Fruit fly (Drosophila melanogaster) whole organism, pupa: ENCODE results near the gene Cda5.

Experiments used
- CG10348 ChIP-seq: fragments of 200-800 bp; sonication (Bioruptor generic); IDR thresholded peaks from 2 replicates; pipeline ENCODE4 v1.3.6; 2022; ENCODE audit warnings: missing biosample characterization, missing genetic modification characterization
- CG13204 ChIP-seq: fragments of 200-800 bp; sonication (Bioruptor generic); optimal IDR thresholded peaks from 2 replicates; lab custom pipeline; 2018; ENCODE audit warnings: missing biosample characterization, mild to moderate bottlenecking, missing genetic modification characterization, moderate library complexity
- CG15710 ChIP-seq: fragments of 200-800 bp; sonication (Bioruptor generic); optimal IDR thresholded peaks from 2 replicates; lab custom pipeline; 2018; ENCODE audit warnings: missing biosample characterization, mild to moderate bottlenecking, missing genetic modification characterization, moderate library complexity
- CG32121 ChIP-seq: fragments of 200-800 bp; sonication (Bioruptor generic); IDR thresholded peaks from 2 replicates; pipeline ENCODE4 v1.3.6; 2022; ENCODE audit warnings: missing biosample characterization, missing genetic modification characterization
- CG9948 ChIP-seq: fragments of 200-800 bp; sonication (Bioruptor generic); optimal IDR thresholded peaks from 2 replicates; lab custom pipeline; 2018; ENCODE audit warnings: missing biosample characterization, mild to moderate bottlenecking, missing genetic modification characterization, moderate library complexity
- D1 ChIP-seq: fragments of 200-800 bp; sonication (Bioruptor generic); optimal IDR thresholded peaks from 2 replicates; lab custom pipeline; 2018; ENCODE audit warnings: missing biosample characterization, mild to moderate bottlenecking, missing genetic modification characterization, moderate library complexity
- EcR ChIP-seq: fragments of 200-800 bp; sonication (Bioruptor generic); optimal IDR thresholded peaks from 3 replicates; lab custom pipeline; 2019; ENCODE audit warnings: missing biosample characterization, missing genetic modification characterization, mild to moderate bottlenecking, moderate library complexity, missing genetic modification reagents
- Pif1B ChIP-seq: fragments of 200-800 bp; sonication (Bioruptor generic); optimal IDR thresholded peaks from 3 replicates; lab custom pipeline; 2016; ENCODE audit warnings: missing biosample characterization, missing genetic modification characterization
- fd96Ca ChIP-seq: fragments of 200-800 bp; sonication (Bioruptor generic); IDR thresholded peaks from 3 replicates; pipeline ENCODE4 v1.3.6; 2022; ENCODE audit warnings: missing biosample characterization, missing genetic modification characterization
- rn ChIP-seq: fragments of 200-800 bp; sonication (Bioruptor generic); IDR thresholded peaks from 2 replicates; pipeline ENCODE4 v1.3.6; 2022; ENCODE audit warnings: missing biosample characterization, missing genetic modification characterization

- TF ChIP-seq EcR (GFP tag; lab: Kevin White, UChicago) (no peak), Pif1B (GFP tag; lab: Kevin White, UChicago) (no peak), CG32121 (no peak), CG10348 (GFP tag; lab: Robert Waterston, UW) (no peak), CG9948 (tag; lab: Kevin White, UChicago) (no peak), CG15710 (tag; lab: Kevin White, UChicago) (no peak), fd96Ca (GFP tag; lab: Robert Waterston, UW) (no peak), CG13204 (no peak), D1 (tag; lab: Kevin White, UChicago) (no peak), rn (GFP tag; lab: Robert Waterston, UW) (no peak)
These were observed 19.9 kb upstream of the Cda5 start for dm6 chr2L:85099-85498.
